Fruit fly (Drosophila melanogaster) whole organism: ENCODE measurements around the gene CG31473.

Experiments used
- Dll ChIP-seq: fragments of >200 bp; optimal IDR thresholded peaks from 2 replicates; lab custom pipeline; 2017
- psq ChIP-seq: fragments of >200 bp; optimal IDR thresholded peaks from 2 replicates; lab custom pipeline; 2017

DNA sequence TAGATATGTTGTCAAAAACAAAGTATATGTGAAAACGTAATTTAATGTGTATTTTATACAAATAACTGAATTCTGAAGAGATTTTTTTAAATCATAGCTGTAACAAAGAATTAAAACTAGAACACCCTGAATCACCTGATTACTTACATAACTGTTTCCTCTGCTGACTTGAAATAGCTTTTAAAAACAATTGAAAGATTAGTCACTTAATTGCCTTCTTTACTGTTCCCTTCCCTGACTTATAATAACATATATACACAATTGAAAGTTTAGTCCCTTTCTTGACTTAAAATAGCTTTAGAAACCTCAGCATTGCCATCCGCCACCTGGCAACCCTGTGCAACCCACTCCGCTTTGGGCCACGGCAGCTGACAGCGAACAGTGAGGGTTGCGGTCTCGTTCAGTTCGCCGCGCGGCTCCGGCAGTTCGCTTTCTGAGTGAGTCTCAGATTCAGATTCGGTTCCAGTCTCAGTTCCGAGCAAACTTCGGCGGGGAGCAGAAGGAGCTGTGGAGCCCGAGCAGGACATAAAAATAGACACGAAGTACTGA lies 2.4 kb downstream of the CG31473 start, which contains the start of gene CG34384:
- TF ChIP-seq Dll (lab: Kevin White, UChicago), result no peak
- no peak for TF ChIP-seq psq (lab: Kevin White, UChicago)
